Worm (Caenorhabditis elegans) whole organism, late embryonic: ENCODE measurements around the gene ceh-23.

ENCODE experiments used
- C08G9.2 ChIP-seq: sonication (generic microtip); optimal IDR thresholded peaks from 2 replicates; lab custom pipeline; 2016; ENCODE audit warnings: mild to moderate bottlenecking, missing genetic modification characterization, moderate library complexity, missing compliant biosample characterization
- F13H6.1 ChIP-seq: sonication (generic microtip); optimal IDR thresholded peaks from 2 replicates; lab custom pipeline; 2016; ENCODE audit warnings: missing genetic modification characterization, missing compliant biosample characterization
- K09A11.1 ChIP-seq: sonication (generic microtip); optimal IDR thresholded peaks from 2 replicates; lab custom pipeline; 2017; ENCODE audit warnings: antibody characterized with exemption, mild to moderate bottlenecking, missing genetic modification characterization, missing compliant biosample characterization; ENCODE audit not compliant: insufficient read depth
- ama-1 ChIP-seq: fragments of 150-350 bp; optimal IDR thresholded peaks from 2 replicates; lab custom pipeline; 2014
- ceh-14 ChIP-seq: sonication (generic microtip); optimal IDR thresholded peaks from 2 replicates; lab custom pipeline; 2016; ENCODE audit warnings: missing genotype, missing genetic modification characterization, missing compliant biosample characterization
- ceh-2 ChIP-seq: sonication (generic microtip); optimal IDR thresholded peaks from 2 replicates; lab custom pipeline; 2016; ENCODE audit warnings: missing genotype, missing genetic modification characterization, missing compliant biosample characterization
- ceh-31 ChIP-seq: sonication (generic microtip); optimal IDR thresholded peaks from 2 replicates; lab custom pipeline; 2016; ENCODE audit warnings: missing genetic modification characterization, missing compliant biosample characterization
- ceh-6 ChIP-seq: fragments of 200-800 bp; sonication (Bioruptor generic); optimal IDR thresholded peaks from 2 replicates; lab custom pipeline; 2018; ENCODE audit warnings: mild to moderate bottlenecking, missing genetic modification characterization, missing compliant biosample characterization
- dmd-4 ChIP-seq: sonication (generic microtip); optimal IDR thresholded peaks from 2 replicates; lab custom pipeline; 2016; ENCODE audit warnings: borderline replicate concordance, missing genetic modification characterization, missing compliant biosample characterization
- elt-2 ChIP-seq: sonication (generic microtip); optimal IDR thresholded peaks from 2 replicates; lab custom pipeline; 2016; ENCODE audit warnings: missing genetic modification reagents, missing genetic modification characterization, missing compliant biosample characterization
- ets-4 ChIP-seq: sonication (generic microtip); optimal IDR thresholded peaks from 2 replicates; lab custom pipeline; 2016; ENCODE audit warnings: missing genetic modification characterization, missing compliant biosample characterization
- eyg-1 ChIP-seq: sonication (generic microtip); optimal IDR thresholded peaks from 2 replicates; lab custom pipeline; 2016; ENCODE audit warnings: missing genotype, missing genetic modification characterization, missing compliant biosample characterization
- fax-1 ChIP-seq: sonication (generic microtip); optimal IDR thresholded peaks from 2 replicates; lab custom pipeline; 2016; ENCODE audit warnings: missing genotype, missing genetic modification characterization, missing compliant biosample characterization
- fkh-6 ChIP-seq: sonication (generic microtip); optimal IDR thresholded peaks from 2 replicates; lab custom pipeline; 2016; ENCODE audit warnings: missing genetic modification characterization, missing compliant biosample characterization
- gmeb-2 ChIP-seq: sonication (generic microtip); optimal IDR thresholded peaks from 2 replicates; lab custom pipeline; 2016; ENCODE audit warnings: missing genetic modification characterization, inconsistent platforms, missing compliant biosample characterization
- hlh-13 ChIP-seq: fragments of 200-800 bp; sonication (Bioruptor generic); optimal IDR thresholded peaks from 2 replicates; lab custom pipeline; 2018; ENCODE audit warnings: mild to moderate bottlenecking, missing genetic modification characterization, missing compliant biosample characterization
- hlh-6 ChIP-seq: sonication (generic microtip); optimal IDR thresholded peaks from 2 replicates; lab custom pipeline; 2016; ENCODE audit warnings: missing genotype, missing genetic modification characterization, missing compliant biosample characterization
- hlh-8 ChIP-seq: sonication (generic microtip); optimal IDR thresholded peaks from 2 replicates; lab custom pipeline; 2016; ENCODE audit warnings: missing genotype, missing genetic modification characterization, missing compliant biosample characterization
- madf-2 ChIP-seq: sonication (generic microtip); optimal IDR thresholded peaks from 2 replicates; lab custom pipeline; 2017; ENCODE audit warnings: missing genetic modification characterization, missing compliant biosample characterization
- odd-2 ChIP-seq: sonication (generic microtip); optimal IDR thresholded peaks from 2 replicates; lab custom pipeline; 2017; ENCODE audit warnings: antibody characterized with exemption, mild to moderate bottlenecking, missing genetic modification characterization, missing compliant biosample characterization
- pag-3 ChIP-seq: sonication (generic microtip); optimal IDR thresholded peaks from 2 replicates; lab custom pipeline; 2016; ENCODE audit warnings: missing compliant biosample characterization, missing genetic modification characterization, borderline replicate concordance
- pat-9 ChIP-seq: fragments of 200-800 bp; sonication (Bioruptor generic); optimal IDR thresholded peaks from 2 replicates; lab custom pipeline; 2018; ENCODE audit warnings: mild to moderate bottlenecking, missing genetic modification characterization, moderate library complexity, missing compliant biosample characterization
- pha-4 ChIP-seq: fragments of 150-350 bp; optimal IDR thresholded peaks from 2 replicates; lab custom pipeline; 2018; ENCODE audit warnings: missing biosample characterization, missing genetic modification reagents, missing genetic modification characterization
- pqm-1 ChIP-seq: sonication (generic microtip); optimal IDR thresholded peaks from 2 replicates; lab custom pipeline; 2016; ENCODE audit warnings: missing genetic modification characterization, missing compliant biosample characterization
- sdc-2 ChIP-seq: sonication (generic microtip); optimal IDR thresholded peaks from 2 replicates; lab custom pipeline; 2016; ENCODE audit warnings: missing genotype, missing genetic modification characterization, missing compliant biosample characterization
- tbx-2 ChIP-seq: sonication (generic microtip); optimal IDR thresholded peaks from 2 replicates; lab custom pipeline; 2016; ENCODE audit warnings: missing genetic modification characterization, missing compliant biosample characterization
- tbx-7 ChIP-seq: sonication (generic microtip); optimal IDR thresholded peaks from 2 replicates; lab custom pipeline; 2016; ENCODE audit warnings: missing genotype, missing genetic modification characterization, missing compliant biosample characterization
- ttx-3 ChIP-seq: sonication (generic microtip); optimal IDR thresholded peaks from 2 replicates; lab custom pipeline; 2016; ENCODE audit warnings: missing genetic modification reagents, missing genetic modification characterization, missing compliant biosample characterization
- unc-3 ChIP-seq, 2 experiments: fragments of 200-800 bp in 1 of 2; sonication (Bioruptor generic) in 1 of 2; sonication (generic microtip) in 1 of 2; conservative IDR thresholded peaks in 1 of 2; optimal IDR thresholded peaks in 1 of 2; 2 replicates each; pipeline versions ENCODE4 v1.3.6 to Lab custom; 2016 to 2022; ENCODE audit warnings: missing compliant biosample characterization in 2 of 2, missing genetic modification characterization in 2 of 2, missing genetic modification reagents in 1 of 2
- unc-42 ChIP-seq: sonication (generic microtip); optimal IDR thresholded peaks from 2 replicates; lab custom pipeline; 2016; ENCODE audit warnings: missing genotype, missing genetic modification characterization, missing compliant biosample characterization
- unc-86 ChIP-seq: sonication (generic microtip); optimal IDR thresholded peaks from 2 replicates; lab custom pipeline; 2016; ENCODE audit warnings: missing genetic modification characterization, missing compliant biosample characterization
- zip-5 ChIP-seq: sonication (generic microtip); optimal IDR thresholded peaks from 2 replicates; lab custom pipeline; 2016; ENCODE audit warnings: missing genetic modification characterization, missing compliant biosample characterization

The ceh-23 gene

DNA sequence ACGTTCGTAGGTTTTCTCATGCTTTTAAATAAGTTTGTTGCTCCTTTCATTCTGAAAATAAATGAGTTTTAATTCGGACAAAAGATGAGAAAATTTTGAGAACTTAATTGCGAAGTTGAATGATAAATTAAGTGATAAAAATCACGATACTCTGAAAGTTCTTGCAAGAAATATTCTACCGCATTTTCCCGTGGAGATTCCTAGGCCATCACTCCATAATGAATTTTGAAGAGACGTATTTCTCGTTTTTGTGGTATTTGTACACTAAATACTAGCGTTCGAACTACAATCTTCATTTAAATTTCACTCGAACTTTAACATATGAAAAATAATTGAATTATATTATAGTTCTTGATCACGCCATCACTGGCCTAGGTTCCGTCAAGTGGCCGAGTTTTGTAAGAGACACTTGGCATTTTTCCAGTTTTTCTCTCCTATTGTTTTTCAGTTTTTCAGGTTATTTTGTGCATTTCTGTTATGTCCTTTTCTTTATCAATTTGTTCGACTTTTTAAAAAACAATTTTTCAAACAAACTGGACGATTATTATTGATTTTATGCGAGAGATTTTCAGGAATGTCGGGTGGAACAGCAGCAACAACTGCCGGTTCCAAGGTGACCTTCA lies 19.1 kb downstream of the ceh-23 start, which contains the start of the genes coq-5 and ufm-1:
coq-5 (minus strand) TSS at position 51 of the 623 bp plus-strand sequence.
ufm-1 (plus strand) TSS at position 573 of the 623 bp plus-strand sequence.
- TF ChIP-seq ets-4 (tag; lab: Kevin White, UChicago) (peak; percentile 49), tbx-7 (tag; lab: Kevin White, UChicago) (peak; percentile 42), pat-9 (no peak), pqm-1 (tag; lab: Kevin White, UChicago) (peak; percentile 33), unc-42 (tag; lab: Kevin White, UChicago) (peak; percentile 11), ceh-31 (tag; lab: Kevin White, UChicago) (peak; percentile 77), zip-5 (tag; lab: Kevin White, UChicago) (peak; percentile 47), fax-1 (tag; lab: Kevin White, UChicago) (peak; percentile 0), pha-4 (tag; lab: Kevin White, UChicago) (no peak), tbx-2 (peak; percentile 14), ttx-3 (no peak), ceh-14 (peak; percentile 14), ceh-2 (tag; lab: Kevin White, UChicago) (peak; percentile 69), C08G9.2 (tag; lab: Kevin White, UChicago) (peak; percentile 73), elt-2 (tag; lab: Kevin White, UChicago) (peak; percentile 31), madf-2 (tag; lab: Kevin White, UChicago) (no peak), hlh-8 (peak; percentile 1)

DNA sequence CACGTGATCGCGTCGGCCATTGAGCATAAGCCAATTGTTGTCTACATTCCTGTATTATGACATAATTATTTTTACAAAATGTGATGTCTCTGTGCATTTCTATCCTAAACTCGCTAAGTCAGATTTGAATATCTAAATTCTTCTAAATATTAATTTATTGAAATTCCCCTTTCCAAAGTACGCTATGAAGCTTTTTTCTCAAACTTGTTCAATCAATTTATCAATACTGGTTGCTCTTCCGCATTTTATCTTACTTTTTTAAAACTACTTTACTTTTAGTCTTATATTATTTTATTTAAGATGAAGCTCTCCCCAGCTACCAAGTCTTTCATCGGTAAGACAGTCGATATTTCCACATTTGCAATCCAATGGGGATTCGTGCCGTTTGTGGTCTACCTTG lies 19.9 kb downstream of the ceh-23 start, which contains the start of gene tomm-7:
tomm-7 (plus strand) TSS at position 301 of the 400 bp plus-strand sequence.
- no peak for TF ChIP-seq unc-3 (GFP tag; conservative IDR thresholded peaks at IDR 0.05; lab: Robert Waterston, UW)
- TF ChIP-seq unc-3 (tag; optimal IDR thresholded peaks at IDR 0.05; lab: Kevin White, UChicago), result no peak

DNA sequence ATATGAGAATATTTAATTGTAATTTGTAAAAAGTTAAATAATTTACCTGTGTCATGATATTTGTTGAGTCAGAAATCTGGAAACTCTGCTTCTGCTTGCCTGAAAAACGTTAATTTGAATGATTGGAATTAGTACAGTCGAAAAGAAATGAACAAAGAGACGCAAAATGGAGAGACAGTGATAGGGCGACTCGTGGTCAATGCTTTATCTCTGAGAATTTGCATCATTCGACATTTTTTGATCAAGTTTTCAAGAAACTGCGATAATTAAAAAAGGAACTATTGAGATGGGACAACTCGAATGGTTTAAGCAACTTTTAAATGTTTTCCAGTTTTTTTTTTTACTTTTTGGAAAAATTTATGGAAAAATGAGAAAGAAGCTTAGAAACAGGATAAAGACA lies 21.5 kb downstream of the ceh-23 start, which contains the start of gene cuc-1:
cuc-1 (minus strand) TSS at position 101 of the 400 bp plus-strand sequence.
- no peak for TF ChIP-seq fax-1 (tag; lab: Kevin White, UChicago)

DNA sequence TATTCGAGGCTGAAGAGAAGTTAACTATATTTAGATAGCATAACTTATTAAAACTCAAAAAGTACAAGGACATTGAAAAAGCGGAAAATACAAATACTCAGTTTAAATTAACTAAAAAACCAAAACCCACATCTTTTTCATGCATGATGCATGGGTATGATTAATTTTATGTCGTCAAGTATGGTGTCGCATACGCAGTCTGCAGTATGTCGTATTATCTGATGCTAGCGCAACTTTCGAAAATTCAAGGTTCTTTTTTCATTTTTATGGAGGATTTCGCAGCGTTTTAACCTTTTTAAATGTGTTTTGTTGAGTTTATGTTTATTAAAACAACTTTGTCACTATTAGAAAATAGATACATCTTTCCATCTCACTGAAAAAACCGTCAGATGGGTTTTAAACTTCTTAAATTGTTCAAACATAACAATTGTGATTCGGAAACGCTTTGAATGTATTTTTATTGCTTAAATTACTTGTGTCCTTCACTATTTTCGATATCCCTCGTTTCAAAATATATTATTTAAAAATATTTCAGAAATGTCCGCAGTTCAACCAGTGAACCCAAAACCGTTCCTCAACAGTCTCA lies 22.2 kb downstream of the ceh-23 start, which contains the start of gene snr-5:
snr-5 (plus strand) TSS at position 536 of the 586 bp plus-strand sequence.
- TF ChIP-seq unc-42 (tag; lab: Kevin White, UChicago) (peak; percentile 11), dmd-4 (tag; lab: Kevin White, UChicago) (no peak), K09A11.1 (tag; lab: Kevin White, UChicago) (no peak), fax-1 (tag; lab: Kevin White, UChicago) (no peak)

DNA sequence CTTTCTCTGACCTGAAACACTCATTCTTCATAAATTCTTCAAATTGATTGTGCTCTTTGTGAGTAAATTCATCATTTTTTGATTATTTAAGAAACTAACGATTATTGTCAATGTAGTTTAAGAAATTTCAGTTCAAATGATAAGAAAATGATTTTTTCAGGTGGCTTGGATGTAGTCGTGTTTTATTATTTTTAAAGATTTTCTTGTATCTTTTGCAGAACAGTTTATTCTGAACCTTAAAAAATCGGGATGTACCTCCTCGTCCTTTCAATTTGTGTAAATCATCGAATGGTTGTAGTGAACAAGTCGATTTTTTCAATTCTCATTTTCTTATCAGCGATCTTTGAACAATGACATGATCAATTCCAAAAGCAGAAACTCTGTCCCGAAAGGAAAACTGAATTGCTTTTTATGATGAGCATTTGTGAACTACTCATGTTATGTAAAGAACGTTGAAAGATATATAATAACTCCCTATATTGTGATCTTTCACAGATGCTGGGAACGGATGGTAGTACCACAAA lies 25.9 kb downstream of the ceh-23 start, which contains the start of gene slc-17.3:
slc-17.3 (minus strand) TSS at position 51 of the 524 bp plus-strand sequence.
- no peak for TF ChIP-seq fkh-6 (tag; lab: Kevin White, UChicago)
- no peak for TF ChIP-seq eyg-1

DNA sequence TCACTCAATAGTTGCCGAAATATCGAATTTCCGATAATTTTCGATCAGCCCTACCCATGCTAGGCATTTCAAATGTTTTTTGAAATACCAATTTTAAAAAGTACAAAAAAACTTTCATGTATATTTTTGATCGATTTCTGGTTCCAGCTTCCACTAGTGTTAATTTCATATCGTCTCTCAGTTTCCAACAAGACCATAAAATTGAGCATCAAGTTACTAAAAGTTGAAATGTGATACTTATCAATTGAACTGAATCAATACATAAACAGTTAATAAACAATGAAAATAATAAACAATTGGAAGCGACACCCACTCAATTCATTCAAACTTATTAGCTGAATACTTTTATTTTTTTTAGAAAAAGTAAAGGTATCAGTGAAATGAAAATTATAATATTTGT lies 26.8 kb downstream of the ceh-23 start, which contains the start of gene cup-4:
cup-4 (plus strand) TSS at position 301 of the 400 bp plus-strand sequence.
- TF ChIP-seq odd-2 (tag; lab: Kevin White, UChicago) (no peak), ceh-6 (GFP tag; lab: Kevin White, UChicago) (no peak), hlh-6 (tag; lab: Kevin White, UChicago) (no peak), unc-3 (GFP tag; conservative IDR thresholded peaks at IDR 0.05; lab: Robert Waterston, UW) (no peak), unc-3 (tag; optimal IDR thresholded peaks at IDR 0.05; lab: Kevin White, UChicago) (no peak), F13H6.1 (tag; lab: Kevin White, UChicago) (no peak), ama-1 (no peak), eyg-1 (no peak), hlh-13 (GFP tag; lab: Kevin White, UChicago) (no peak), unc-86 (no peak), sdc-2 (tag; lab: Kevin White, UChicago) (no peak), pag-3 (tag; lab: Kevin White, UChicago) (no peak), gmeb-2 (no peak)
- TF ChIP-seq, all 69 proteins: peak for 0
